Fruit fly (Drosophila melanogaster) whole organism, wandering third instar larva: Measurements from ENCODE around the gene CG12766.

Experiments
- Abd-B ChIP-seq: fragments of >200 bp; optimal IDR thresholded peaks from 2 replicates; lab custom pipeline; 2017; ENCODE audit warnings: missing biosample characterization, missing genetic modification characterization
- Hr83 ChIP-seq: fragments of 200-300 bp; sonication (Bioruptor generic); optimal IDR thresholded peaks from 2 replicates; lab custom pipeline; 2016; ENCODE audit warnings: missing biosample characterization, mild to moderate bottlenecking, missing genetic modification characterization, moderate library complexity; ENCODE audit not compliant: poor library complexity, severe bottlenecking
- Sp1 ChIP-seq: fragments of 200-800 bp; sonication (Bioruptor generic); optimal IDR thresholded peaks from 3 replicates; lab custom pipeline; 2019; ENCODE audit warnings: missing biosample characterization, mild to moderate bottlenecking, missing genetic modification characterization, moderate library complexity
- dsf ChIP-seq: sonication (Bioruptor generic); optimal IDR thresholded peaks from 2 replicates; lab custom pipeline; 2016; ENCODE audit warnings: missing biosample characterization, missing genetic modification characterization, borderline replicate concordance
- foxo ChIP-seq, 2 experiments: fragments of 200-800 bp; sonication (Bioruptor generic); optimal IDR thresholded peaks; 2 replicates in 1 of 2; 3 replicates in 1 of 2; lab custom pipeline; 2016 to 2017; ENCODE audit warnings: missing biosample characterization in 2 of 2, missing genetic modification characterization in 2 of 2
- lola ChIP-seq: fragments of >200 bp; optimal IDR thresholded peaks from 2 replicates; lab custom pipeline; 2017; ENCODE audit warnings: missing biosample characterization, missing genetic modification characterization
- pan ChIP-seq: fragments of >200 bp; optimal IDR thresholded peaks from 2 replicates; lab custom pipeline; 2017

DNA sequence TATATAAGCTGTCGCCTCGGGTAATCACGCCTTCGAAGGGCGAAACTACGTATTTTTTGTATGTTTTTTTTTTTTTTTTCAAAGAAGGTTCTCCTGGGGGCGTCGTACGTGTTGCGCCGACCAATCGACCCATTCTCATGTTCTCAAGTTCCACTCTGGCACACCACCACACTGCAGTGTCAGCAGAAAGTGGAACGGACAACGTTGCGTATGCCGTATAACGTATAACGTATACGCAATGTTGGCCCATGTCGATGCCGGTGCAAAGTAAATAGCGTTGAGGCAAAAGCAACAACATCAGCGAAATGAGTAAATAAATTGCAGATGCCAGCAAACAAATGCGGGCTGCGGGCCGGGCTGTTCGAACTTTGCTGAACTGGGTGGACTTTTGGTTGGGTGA lies 27.8 kb downstream of the CG12766 start:
- no peak for TF ChIP-seq pan (lab: Kevin White, UChicago)
- TF ChIP-seq foxo (GFP tag; optimal IDR thresholded peaks at IDR 0.05; lab: Kevin White, UChicago): no peak
- TF ChIP-seq Sp1 (GFP tag; lab: Kevin White, UChicago): no peak
- TF ChIP-seq Hr83 (GFP tag; lab: Kevin White, UChicago): no peak
- TF ChIP-seq dsf: no peak
- TF ChIP-seq Abd-B (GFP tag; lab: Kevin White, UChicago): no peak
- TF ChIP-seq lola (GFP tag; lab: Kevin White, UChicago): no peak
